Worm (Caenorhabditis elegans): ENCODE results near the gene str-45.

ce11 chrV:15132423-15132822 is 26.4 kb upstream of the str-45 start, which contains the start of gene str-171:
- TF ChIP-seq dao-5 (tag; optimal IDR thresholded peaks at IDR 0.05) (no peak), him-1 (tag; optimal IDR thresholded peaks at IDR 0.05) (no peak)
